Fruit fly (Drosophila melanogaster): ENCODE results near the gene CG3592.

Gene CG3592

DNA sequence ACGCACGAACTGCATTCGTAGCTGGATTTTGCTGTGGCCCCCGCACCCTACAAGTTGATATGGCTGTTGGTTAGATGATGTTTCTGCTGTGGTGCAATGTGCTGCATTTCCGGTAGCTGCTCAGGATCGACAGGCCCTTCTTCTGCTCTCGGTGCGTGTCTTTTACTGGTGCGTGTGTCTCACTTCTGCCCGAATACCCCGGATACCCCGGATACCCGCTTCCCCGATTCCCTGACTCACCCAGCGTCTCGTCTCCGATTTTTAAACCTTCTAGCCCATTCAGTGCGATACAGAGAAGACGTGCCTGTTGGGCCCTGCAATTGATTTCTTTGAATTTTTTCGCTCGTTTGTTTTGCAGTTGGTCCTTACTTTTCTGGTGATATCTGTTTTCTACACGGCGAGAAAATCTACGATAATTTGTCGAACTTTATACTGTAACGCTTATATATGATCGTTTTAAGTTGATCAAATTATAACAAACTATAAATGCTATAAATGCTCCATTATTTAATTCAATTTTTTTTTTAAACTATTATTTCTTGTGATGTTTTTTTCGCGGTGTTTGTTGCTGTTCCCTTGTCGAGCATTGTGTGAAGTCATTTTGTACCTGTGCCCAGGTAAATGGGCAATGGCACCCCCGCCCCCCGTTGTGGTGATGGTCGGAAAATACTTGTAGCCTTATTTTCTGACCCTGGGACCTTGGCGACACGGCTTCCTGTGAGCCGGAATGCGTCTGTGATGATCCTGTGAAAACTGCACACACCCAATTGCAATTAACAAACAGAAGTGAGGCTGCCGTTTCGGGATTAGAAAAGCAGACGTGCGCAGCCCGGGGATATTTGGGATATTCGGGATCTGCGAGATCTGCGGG lies 50.2 kb downstream of the CG3592 start (continued):
- TF ChIP-seq BEAF-32 (GFP tag; optimal IDR thresholded peaks at IDR 0.05) (no peak), Atf6 (GFP tag; IDR thresholded peaks at IDR 0.05) (no peak), CG17361 (GFP tag; IDR thresholded peaks at IDR 0.05) (peak; percentile 70), jing (GFP tag; optimal IDR thresholded peaks at IDR 0.05) (no peak), slp2 (GFP tag; optimal IDR thresholded peaks at IDR 0.05) (no peak), gem (tag; optimal IDR thresholded peaks at IDR 0.05) (peak; percentile 79), org-1 (GFP tag; optimal IDR thresholded peaks at IDR 0.05) (no peak), CG18619 (GFP tag; optimal IDR thresholded peaks at IDR 0.05) (peak; percentile 3), Atf-2 (GFP tag; optimal IDR thresholded peaks at IDR 0.05) (peak; percentile 25), ac (GFP tag; optimal IDR thresholded peaks at IDR 0.05) (peak; percentile 86), Lim3 (GFP tag; IDR thresholded peaks at IDR 0.05) (no peak), corto (GFP tag; optimal IDR thresholded peaks at IDR 0.05) (peak; percentile 48), Meics (GFP tag; optimal IDR thresholded peaks at IDR 0.05) (no peak), fd102C (GFP tag; optimal IDR thresholded peaks at IDR 0.05) (peak; percentile 98), jumu (GFP tag; optimal IDR thresholded peaks at IDR 0.05) (peak; percentile 10), unpg (GFP tag; optimal IDR thresholded peaks at IDR 0.05) (peak; percentile 32), gsb-n (tag; optimal IDR thresholded peaks at IDR 0.05) (peak; percentile 61), Hsf (GFP tag; optimal IDR thresholded peaks at IDR 0.05) (peak; percentile 58), bsh (GFP tag; optimal IDR thresholded peaks at IDR 0.05) (peak in 1 of 2 experiments; percentile 45), gce (GFP tag; IDR thresholded peaks at IDR 0.05) (no peak), CG32767 (GFP tag; IDR thresholded peaks at IDR 0.05) (no peak), CG12155 (GFP tag; optimal IDR thresholded peaks at IDR 0.05) (peak; percentile 20), CG10462 (GFP tag; optimal IDR thresholded peaks at IDR 0.05) (peak; percentile 32), sug (tag; optimal IDR thresholded peaks at IDR 0.05) (no peak), Bteb2 (GFP tag; optimal IDR thresholded peaks at IDR 0.05) (no peak), CG2712 (tag; optimal IDR thresholded peaks at IDR 0.05) (peak; percentile 82), CG8281 (tag; optimal IDR thresholded peaks at IDR 0.05) (no peak), amos (GFP tag; IDR thresholded peaks at IDR 0.05; ENCODE audit: partially characterized antibody) (no peak), CG13894 (tag; optimal IDR thresholded peaks at IDR 0.05) (no peak), CG10147 (GFP tag; optimal IDR thresholded peaks at IDR 0.05) (no peak), CG17328 (GFP tag; IDR thresholded peaks at IDR 0.05) (peak; percentile 64), h (optimal IDR thresholded peaks at IDR 0.05) (no peak), lov (optimal IDR thresholded peaks at IDR 0.05) (no peak), lov (GFP tag; IDR thresholded peaks at IDR 0.05) (peak; percentile 13; the same call in 1 of the 3 replicates), pros (GFP tag; optimal IDR thresholded peaks at IDR 0.05) (peak; percentile 13), CG13775 (GFP tag; optimal IDR thresholded peaks at IDR 0.05) (peak; percentile 66), Ets65A (GFP tag) (peak; percentile 90), lilli (GFP tag; optimal IDR thresholded peaks at IDR 0.05) (peak; percentile 30), CG10366 (GFP tag; IDR thresholded peaks at IDR 0.05) (no peak), CG8359 (GFP tag; optimal IDR thresholded peaks at IDR 0.05; ENCODE audit: borderline replicate concordance) (peak; percentile 49), peb (GFP tag; IDR thresholded peaks at IDR 0.05) (no peak), CG2199 (GFP tag; IDR thresholded peaks at IDR 0.05) (no peak), vfl (GFP tag; optimal IDR thresholded peaks at IDR 0.05) (peak; percentile 30), CG7987 (GFP tag; optimal IDR thresholded peaks at IDR 0.05) (no peak), CrebB (tag; optimal IDR thresholded peaks at IDR 0.05) (no peak), CG33557 (GFP tag; optimal IDR thresholded peaks at IDR 0.05) (peak; percentile 62), cwo (GFP tag; optimal IDR thresholded peaks at IDR 0.05) (no peak), CG12299 (tag; optimal IDR thresholded peaks at IDR 0.05) (no peak), Xbp1 (GFP tag; optimal IDR thresholded peaks at IDR 0.05) (peak; percentile 14)
